Worm (Caenorhabditis elegans) whole organism, midembryonic: ENCODE results near the gene nop-1.

ENCODE experiments used
- cog-1 ChIP-seq: sonication (generic microtip); optimal IDR thresholded peaks from 2 replicates; lab custom pipeline; 2016; ENCODE audit warnings: missing genetic modification characterization, missing compliant biosample characterization
- klf-2 ChIP-seq: fragments of 200-800 bp; sonication (Bioruptor generic); conservative IDR thresholded peaks from 2 replicates; pipeline ENCODE4 v1.3.6; 2022; ENCODE audit warnings: missing genetic modification reagents, missing genetic modification characterization, missing compliant biosample characterization

DNA sequence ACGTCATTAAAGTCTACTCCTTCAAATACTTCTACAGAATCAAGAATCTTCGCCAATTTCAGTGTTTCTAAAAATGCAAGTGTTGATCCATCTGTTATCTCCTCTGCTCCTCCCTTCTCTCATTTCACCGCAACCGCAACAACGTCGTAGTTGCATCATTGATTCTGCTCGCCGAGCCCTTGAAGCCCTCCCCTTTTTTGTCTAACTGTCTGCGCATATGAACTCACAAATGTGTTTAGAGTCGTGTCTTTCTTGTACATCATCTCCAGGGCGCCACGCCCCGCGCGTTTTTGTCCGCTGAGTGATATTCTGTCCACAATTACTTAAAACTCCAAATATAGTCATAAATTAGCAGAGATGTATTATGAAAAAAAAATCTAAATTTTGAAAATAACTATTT lies 29.5 kb downstream of the nop-1 start:
- TF ChIP-seq cog-1 (tag; lab: Kevin White, UChicago) (no peak), klf-2 (GFP tag; lab: Robert Waterston, UW) (no peak)
